Worm (Caenorhabditis elegans): ENCODE data around the gene C27B7.6.

Gene C27B7.6

ce11 chrIV:8866092-8866491, 40.1 kb downstream of the C27B7.6 start (continued):
- TF ChIP-seq tra-1 (GFP tag; IDR thresholded peaks at IDR 0.05) (peak; percentile 81; the same call in 1 of the 2 replicates), spr-3 (GFP tag; optimal IDR thresholded peaks at IDR 0.05) (no peak), mdl-1 (tag; optimal IDR thresholded peaks at IDR 0.05) (peak in 1 of 2 experiments; percentile 67), Y105C5A.15 (GFP tag; IDR thresholded peaks at IDR 0.05) (no peak), pqm-1 (tag; optimal IDR thresholded peaks at IDR 0.05) (peak; percentile 90), F44E2.7 (GFP tag; IDR thresholded peaks at IDR 0.05) (no peak), set-16 (GFP tag; IDR thresholded peaks at IDR 0.05) (no peak; the same call in 1 of the 2 replicates), ztf-11 (tag; optimal IDR thresholded peaks at IDR 0.05) (no peak), aly-2 (tag; optimal IDR thresholded peaks at IDR 0.05) (no peak)

- TF ChIP-seq madf-5 (GFP tag; IDR thresholded peaks at IDR 0.05) (no peak), nhr-41 (GFP tag; IDR thresholded peaks at IDR 0.05) (no peak), nhr-28 (tag; optimal IDR thresholded peaks at IDR 0.05) (peak; percentile 51), daf-16 (GFP tag; optimal IDR thresholded peaks at IDR 0.05) (no peak), daf-16 (tag; optimal IDR thresholded peaks at IDR 0.05) (peak; percentile 23), unc-62 (GFP tag; optimal IDR thresholded peaks at IDR 0.05 in 1 of 2) (peak in 1 of 2 experiments; percentile 51), unc-62 (tag; optimal IDR thresholded peaks at IDR 0.05) (no peak), F10B5.3 (tag; optimal IDR thresholded peaks at IDR 0.05) (no peak), lim-7 (GFP tag; IDR thresholded peaks at IDR 0.05) (no peak), lin-29 (GFP tag; IDR thresholded peaks at IDR 0.05) (no peak), dve-1 (tag; optimal IDR thresholded peaks at IDR 0.05; ENCODE audit: insufficient read depth) (peak; percentile 40), dmd-6 (GFP tag; IDR thresholded peaks at IDR 0.05) (no peak), nhr-25 (tag; optimal IDR thresholded peaks at IDR 0.05; ENCODE audit: borderline replicate concordance, insufficient read depth) (no peak), pqm-1 (tag; optimal IDR thresholded peaks at IDR 0.05) (peak; percentile 67)
Measured at ce11 chrIV:8865343-8865742, 40.8 kb downstream of the C27B7.6 start, which contains the start of gene C09G9.1. Gene C09G9.1, minus strand, starts transcription at chrIV:8865485.

- no peak for TF ChIP-seq madf-9 (GFP tag; conservative IDR thresholded peaks at IDR 0.05)
- peak in 1 of 2 experiments; percentile 13 for TF ChIP-seq daf-16 (GFP tag; optimal IDR thresholded peaks at IDR 0.05)
- no peak for TF ChIP-seq daf-16 (tag; optimal IDR thresholded peaks at IDR 0.05)
- no peak for TF ChIP-seq ceh-28 (tag; optimal IDR thresholded peaks at IDR 0.05)
- TF ChIP-seq unc-62 (GFP tag; optimal IDR thresholded peaks at IDR 0.05 in 1 of 2): peak in 1 of 2 experiments; percentile 98
- TF ChIP-seq unc-62 (tag; optimal IDR thresholded peaks at IDR 0.05): no peak
- peak; percentile 41 for TF ChIP-seq nhr-28 (tag; optimal IDR thresholded peaks at IDR 0.05)
- no peak for TF ChIP-seq lin-38 (GFP tag; IDR thresholded peaks at IDR 0.05)
- peak; percentile 13 for TF ChIP-seq cey-2 (tag; optimal IDR thresholded peaks at IDR 0.05; ENCODE audit: borderline replicate concordance, insufficient read depth)
Measured at ce11 chrIV:8864672-8865071, 41.5 kb downstream of the C27B7.6 start.

- TF ChIP-seq aha-1 (tag) (peak; percentile 17), lin-39 (tag; optimal IDR thresholded peaks at IDR 0.05) (no peak)
Measured at ce11 chrIV:8855963-8856362, 50.2 kb downstream of the C27B7.6 start, which contains the start of gene T11B7.5. Gene T11B7.5, minus strand, starts transcription at chrIV:8856063.

- TF ChIP-seq daf-19 (GFP tag; conservative IDR thresholded peaks at IDR 0.05): no peak
- TF ChIP-seq aha-1 (tag): peak; percentile 67
- no peak for TF ChIP-seq hlh-30 (tag; optimal IDR thresholded peaks at IDR 0.05; ENCODE audit: insufficient read depth)
- no peak for TF ChIP-seq nhr-111 (GFP tag; optimal IDR thresholded peaks at IDR 0.05)
Measured at ce11 chrIV:8853301-8853700, 52.8 kb downstream of the C27B7.6 start.
